Worm (Caenorhabditis elegans): ENCODE data around the gene F55B12.2.

F55B12.2 gene

DNA sequence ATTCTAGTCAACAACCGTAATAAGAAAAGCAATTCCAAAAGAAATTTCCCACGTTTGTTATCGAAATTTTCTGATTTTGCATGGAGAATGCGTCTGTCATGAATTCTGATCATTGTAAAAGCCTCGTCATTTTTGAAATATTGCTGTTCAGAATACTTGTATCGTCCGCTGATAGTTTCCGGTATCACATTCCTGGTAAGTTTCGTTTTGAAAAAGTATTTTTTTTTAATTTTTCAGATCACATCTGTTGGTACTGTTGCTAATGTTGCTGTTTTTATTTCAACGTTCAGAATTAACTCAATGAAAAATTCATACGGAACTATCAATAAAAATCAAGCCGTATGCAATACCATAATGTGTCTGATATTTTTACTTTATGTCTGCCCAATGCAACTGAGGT lies 24.1 kb upstream of the F55B12.2 start, which contains the start of gene srx-17:
Gene srx-17, plus strand, starts transcription at position 301 of the 400 bp plus-strand sequence.
- TF ChIP-seq Y55F3AM.14 (GFP tag; optimal IDR thresholded peaks at IDR 0.05) (no peak), nhr-237 (tag; optimal IDR thresholded peaks at IDR 0.05) (no peak), egl-27 (tag; optimal IDR thresholded peaks at IDR 0.05) (no peak), zag-1 (tag; optimal IDR thresholded peaks at IDR 0.05) (no peak), ceh-16 (tag; optimal IDR thresholded peaks at IDR 0.05) (no peak), ceh-82 (tag; optimal IDR thresholded peaks at IDR 0.05) (no peak)

DNA sequence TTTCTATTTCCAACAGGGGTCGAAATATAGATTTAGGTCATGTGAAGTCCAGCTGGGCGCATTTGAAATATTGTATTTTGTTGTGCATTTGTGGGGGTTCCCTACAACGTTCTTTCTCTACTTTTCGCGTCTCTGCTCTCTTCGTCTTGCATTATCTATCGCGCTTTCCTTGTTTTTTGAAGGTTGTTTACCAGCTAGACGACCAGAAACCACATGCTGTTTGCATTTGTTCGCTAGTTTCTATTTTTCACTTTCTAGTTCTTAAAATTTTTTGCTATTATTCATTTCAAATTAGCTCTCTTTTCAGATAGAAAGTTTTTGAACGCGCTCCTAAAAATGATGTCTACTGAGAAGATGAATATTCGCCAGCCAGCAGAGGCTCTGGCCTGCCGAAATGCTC lies 22.7 kb upstream of the F55B12.2 start, which contains the start of gene F55B12.10:
Gene F55B12.10, plus strand, starts transcription at position 301 of the 400 bp plus-strand sequence.
- TF ChIP-seq nhr-129 (tag; optimal IDR thresholded peaks at IDR 0.05) (no peak), ZK546.5 (tag; optimal IDR thresholded peaks at IDR 0.05) (no peak), ama-1 (optimal IDR thresholded peaks at IDR 0.05) (no peak), elt-3 (tag; optimal IDR thresholded peaks at IDR 0.05) (no peak), lin-13 (GFP tag; optimal IDR thresholded peaks at IDR 0.05) (no peak), R02D3.7 (tag; optimal IDR thresholded peaks at IDR 0.05) (no peak), aly-2 (tag; optimal IDR thresholded peaks at IDR 0.05) (no peak), nhr-77 (tag; optimal IDR thresholded peaks at IDR 0.05) (no peak), nhr-237 (tag; optimal IDR thresholded peaks at IDR 0.05) (no peak), unc-55 (GFP tag; optimal IDR thresholded peaks at IDR 0.05) (no peak), ceh-16 (tag; optimal IDR thresholded peaks at IDR 0.05) (no peak), ceh-82 (tag; optimal IDR thresholded peaks at IDR 0.05) (no peak), sma-3 (GFP tag; optimal IDR thresholded peaks at IDR 0.05) (no peak), snpc-4 (tag; optimal IDR thresholded peaks at IDR 0.05) (no peak), egl-27 (tag; optimal IDR thresholded peaks at IDR 0.05) (no peak), nhr-11 (tag; optimal IDR thresholded peaks at IDR 0.05) (no peak), nhr-23 (tag; optimal IDR thresholded peaks at IDR 0.05) (no peak)

DNA sequence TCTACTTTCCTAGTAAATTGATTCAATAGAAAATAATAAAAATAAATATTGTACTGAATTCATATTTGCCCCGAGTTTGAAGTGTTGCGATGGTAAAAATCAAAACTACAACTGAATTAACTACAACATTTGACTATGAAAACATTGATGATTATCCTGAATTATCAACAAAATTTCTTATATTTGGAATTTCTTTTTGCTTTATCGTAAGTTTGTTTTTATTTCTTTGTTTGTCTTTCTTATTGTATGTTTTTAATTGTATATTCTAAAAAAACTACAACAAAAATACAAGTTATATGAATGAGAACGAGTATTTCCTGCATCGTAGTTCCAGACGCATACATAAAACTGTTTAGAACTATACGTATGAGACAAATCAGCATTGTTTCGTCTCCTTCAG lies 20.4 kb upstream of the F55B12.2 start, which contains the start of gene srx-128:
Gene srx-128, plus strand, starts transcription at position 301 of the 400 bp plus-strand sequence.
- no peak for TF ChIP-seq fos-1 (tag; optimal IDR thresholded peaks at IDR 0.05)
- TF ChIP-seq mdl-1 (tag; optimal IDR thresholded peaks at IDR 0.05): no peak
- no peak for TF ChIP-seq elt-1 (tag; optimal IDR thresholded peaks at IDR 0.05)
- TF ChIP-seq ztf-1 (GFP tag; conservative IDR thresholded peaks at IDR 0.05): no peak
- no peak for TF ChIP-seq ztf-11 (tag; optimal IDR thresholded peaks at IDR 0.05)
- no peak for TF ChIP-seq crh-2 (tag; optimal IDR thresholded peaks at IDR 0.05)
- no peak for TF ChIP-seq elt-3 (tag; optimal IDR thresholded peaks at IDR 0.05)
- TF ChIP-seq unc-62 (GFP tag; optimal IDR thresholded peaks at IDR 0.05): no peak
- TF ChIP-seq ztf-4 (tag; optimal IDR thresholded peaks at IDR 0.05): no peak
- no peak for TF ChIP-seq Y55F3AM.14 (GFP tag; optimal IDR thresholded peaks at IDR 0.05)
- TF ChIP-seq nhr-12 (tag; optimal IDR thresholded peaks at IDR 0.05): no peak
- TF ChIP-seq mbf-1 (tag; optimal IDR thresholded peaks at IDR 0.05): no peak

DNA sequence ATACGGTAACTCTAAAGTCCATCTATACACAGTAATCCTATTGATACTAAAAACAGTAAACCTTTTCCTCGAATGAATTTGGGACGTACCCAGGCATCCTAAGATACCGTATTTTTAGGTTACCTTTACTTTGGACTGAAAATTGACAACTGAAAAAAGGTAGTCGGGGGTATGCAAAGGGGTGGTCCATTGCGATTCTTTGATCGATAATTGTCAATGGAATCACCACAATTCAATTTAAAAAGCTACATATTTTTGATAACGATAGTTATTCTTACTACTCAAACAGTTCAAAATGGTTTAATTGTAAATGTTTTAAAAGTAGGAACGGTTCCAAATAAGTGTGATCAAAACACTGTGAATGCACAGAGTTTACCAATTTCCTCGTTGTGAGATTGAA lies 17.2 kb upstream of the F55B12.2 start, which contains the start of gene srx-129:
Gene srx-129, plus strand, starts transcription at position 301 of the 400 bp plus-strand sequence.
- TF ChIP-seq sma-3 (GFP tag; optimal IDR thresholded peaks at IDR 0.05) (no peak), sma-9 (GFP tag; optimal IDR thresholded peaks at IDR 0.05) (no peak), sma-9 (tag; optimal IDR thresholded peaks at IDR 0.05) (no peak), mbf-1 (tag; optimal IDR thresholded peaks at IDR 0.05) (no peak), elt-3 (tag; optimal IDR thresholded peaks at IDR 0.05) (no peak), skn-1 (tag; optimal IDR thresholded peaks at IDR 0.05) (no peak), elt-1 (tag; optimal IDR thresholded peaks at IDR 0.05) (no peak), ztf-4 (tag; optimal IDR thresholded peaks at IDR 0.05) (no peak), lin-11 (tag; optimal IDR thresholded peaks at IDR 0.05) (no peak), nhr-25 (tag; optimal IDR thresholded peaks at IDR 0.05) (no peak), mdl-1 (tag; optimal IDR thresholded peaks at IDR 0.05) (no peak), nhr-12 (tag; optimal IDR thresholded peaks at IDR 0.05) (no peak), gmeb-1 (tag; optimal IDR thresholded peaks at IDR 0.05) (no peak), alr-1 (tag; optimal IDR thresholded peaks at IDR 0.05) (no peak), lin-39 (tag; optimal IDR thresholded peaks at IDR 0.05) (no peak), unc-62 (GFP tag; optimal IDR thresholded peaks at IDR 0.05) (no peak), ztf-11 (tag; optimal IDR thresholded peaks at IDR 0.05) (no peak), nhr-237 (tag; optimal IDR thresholded peaks at IDR 0.05) (no peak), nhr-129 (tag; optimal IDR thresholded peaks at IDR 0.05) (no peak)
